Fruit fly (Drosophila melanogaster) S2 (cell line): Measurements from ENCODE around the gene CG11600.

Experiments
- CG8478 ChIP-seq: fragments of >200 bp; optimal IDR thresholded peaks from 2 replicates; lab custom pipeline; 2018
- CTCF ChIP-seq, 2 experiments: fragments of >200 bp; optimal IDR thresholded peaks; 2 replicates each; lab custom pipeline; 2018

dm6 chr3R:12656946-12657566, 20.7 kb downstream of the CG11600 start:
- TF ChIP-seq CG8478 (lab: Kevin White, UChicago) (no peak), CTCF (optimal IDR thresholded peaks at IDR 0.05; lab: Kevin White, UChicago) (no peak)
